Fruit fly (Drosophila melanogaster) whole organism, prepupa: Measurements from ENCODE around the gene bgm.

Experiments
- CG10631 ChIP-seq: fragments of 200-800 bp; sonication (Bioruptor generic); optimal IDR thresholded peaks from 2 replicates; lab custom pipeline; 2016; ENCODE audit warnings: missing biosample characterization, missing genetic modification characterization
- CG10669 ChIP-seq: fragments of 200-800 bp; sonication (Bioruptor generic); optimal IDR thresholded peaks from 3 replicates; lab custom pipeline; 2018; ENCODE audit warnings: missing biosample characterization, mild to moderate bottlenecking, missing genetic modification characterization, moderate library complexity
- CG11294 ChIP-seq: fragments of 200-800 bp; sonication (Bioruptor generic); IDR thresholded peaks from 2 replicates; pipeline ENCODE4 v1.3.6; 2022; ENCODE audit warnings: missing biosample characterization, missing genetic modification characterization
- CG11762 ChIP-seq: fragments of 200-800 bp; sonication (Bioruptor generic); optimal IDR thresholded peaks from 3 replicates; lab custom pipeline; 2016; ENCODE audit warnings: missing biosample characterization, missing genetic modification characterization; ENCODE audit not compliant: insufficient read depth
- CG15336 ChIP-seq: fragments of 200-800 bp; sonication (Bioruptor generic); IDR thresholded peaks from 2 replicates; pipeline ENCODE4 v1.3.6; 2022; ENCODE audit warnings: missing biosample characterization, missing genetic modification characterization
- CG3032 ChIP-seq: fragments of 200-800 bp; optimal IDR thresholded peaks from 2 replicates; lab custom pipeline; 2019; ENCODE audit warnings: missing biosample characterization, mild to moderate bottlenecking, missing genetic modification characterization, moderate library complexity
- CG34406 ChIP-seq: fragments of 200-800 bp; sonication (Bioruptor generic); optimal IDR thresholded peaks from 3 replicates; lab custom pipeline; 2016; ENCODE audit warnings: missing biosample characterization, missing genetic modification characterization
- CG4318 ChIP-seq: fragments of 200-800 bp; sonication (Bioruptor generic); optimal IDR thresholded peaks from 3 replicates; lab custom pipeline; 2017; ENCODE audit warnings: missing biosample characterization, mild to moderate bottlenecking, missing genetic modification characterization
- CG6792 ChIP-seq: fragments of 200-800 bp; sonication (Bioruptor generic); optimal IDR thresholded peaks from 3 replicates; lab custom pipeline; 2016; ENCODE audit warnings: missing biosample characterization, missing genetic modification characterization
- CG6808 ChIP-seq: fragments of 200-800 bp; sonication (Bioruptor generic); optimal IDR thresholded peaks from 3 replicates; lab custom pipeline; 2017; ENCODE audit warnings: missing biosample characterization, missing genetic modification characterization, mild to moderate bottlenecking, moderate library complexity, missing genetic modification reagents
- CG6854 ChIP-seq: fragments of 200-800 bp; sonication (Bioruptor generic); optimal IDR thresholded peaks from 2 replicates; lab custom pipeline; 2017; ENCODE audit warnings: missing biosample characterization, mild to moderate bottlenecking, missing genetic modification characterization
- CG7368 ChIP-seq: fragments of 200-800 bp; sonication (Bioruptor generic); optimal IDR thresholded peaks from 3 replicates; lab custom pipeline; 2016; ENCODE audit warnings: missing biosample characterization, missing genetic modification characterization
- CG8119 ChIP-seq: fragments of 200-800 bp; sonication (Bioruptor generic); IDR thresholded peaks from 3 replicates; pipeline ENCODE4 v1.3.6; 2022; ENCODE audit warnings: missing biosample characterization, missing genetic modification characterization
- CG8319 ChIP-seq: fragments of 200-800 bp; sonication (Bioruptor generic); optimal IDR thresholded peaks from 3 replicates; lab custom pipeline; 2016; ENCODE audit warnings: missing biosample characterization, missing genetic modification characterization
- CG9139 ChIP-seq: fragments of 200-800 bp; sonication (Bioruptor generic); optimal IDR thresholded peaks from 3 replicates; lab custom pipeline; 2017; ENCODE audit warnings: missing biosample characterization, mild to moderate bottlenecking, missing genetic modification characterization
- Eip75B ChIP-seq: fragments of 200-800 bp; sonication (Bioruptor generic); optimal IDR thresholded peaks from 3 replicates; lab custom pipeline; 2016; ENCODE audit warnings: missing biosample characterization, missing genetic modification characterization
- Ets21C ChIP-seq: fragments of 200-800 bp; sonication (Bioruptor generic); optimal IDR thresholded peaks from 3 replicates; lab custom pipeline; 2016; ENCODE audit warnings: missing biosample characterization, missing genetic modification characterization
- Ets96B ChIP-seq: fragments of 200-800 bp; optimal IDR thresholded peaks from 2 replicates; lab custom pipeline; 2019; ENCODE audit warnings: missing biosample characterization, mild to moderate bottlenecking, missing genetic modification characterization, moderate library complexity
- Gug ChIP-seq: fragments of 200-800 bp; sonication (Bioruptor generic); IDR thresholded peaks from 2 replicates; pipeline ENCODE4 v1.3.6; 2022; ENCODE audit warnings: missing biosample characterization, missing genetic modification characterization
- Hr38 ChIP-seq: sonication (Bioruptor generic); optimal IDR thresholded peaks from 2 replicates; lab custom pipeline; 2016; ENCODE audit warnings: missing biosample characterization, missing genetic modification characterization
- Hr39 ChIP-seq: fragments of 200-800 bp; sonication (Bioruptor generic); optimal IDR thresholded peaks from 2 replicates; lab custom pipeline; 2016; ENCODE audit warnings: missing biosample characterization, missing genetic modification characterization
- Hr4 ChIP-seq: fragments of 200-800 bp; sonication (Bioruptor generic); optimal IDR thresholded peaks from 3 replicates; lab custom pipeline; 2016; ENCODE audit warnings: missing biosample characterization, missing genetic modification characterization
- Lpt ChIP-seq: fragments of 200-800 bp; sonication (Bioruptor generic); optimal IDR thresholded peaks from 3 replicates; lab custom pipeline; 2016; ENCODE audit warnings: missing biosample characterization, missing genetic modification characterization
- Met ChIP-seq: fragments of 200-800 bp; sonication (Bioruptor generic); optimal IDR thresholded peaks from 3 replicates; lab custom pipeline; 2016; ENCODE audit warnings: missing biosample characterization, missing genetic modification characterization
- OdsH ChIP-seq: fragments of 200-800 bp; sonication (Bioruptor generic); optimal IDR thresholded peaks from 3 replicates; lab custom pipeline; 2016; ENCODE audit warnings: missing biosample characterization, missing genetic modification characterization
- Smox ChIP-seq: fragments of 200-800 bp; sonication (Bioruptor generic); optimal IDR thresholded peaks from 3 replicates; lab custom pipeline; 2016; ENCODE audit warnings: missing biosample characterization, missing genetic modification characterization
- Sox102F ChIP-seq: fragments of 200-800 bp; sonication (Bioruptor generic); optimal IDR thresholded peaks from 2 replicates; lab custom pipeline; 2016; ENCODE audit warnings: missing biosample characterization, mild to moderate bottlenecking, missing genetic modification characterization
- Sox14 ChIP-seq: fragments of 200-800 bp; sonication (Bioruptor generic); optimal IDR thresholded peaks from 3 replicates; lab custom pipeline; 2016; ENCODE audit warnings: missing biosample characterization, missing genetic modification characterization
- Sox15 ChIP-seq: fragments of 200-800 bp; sonication (Bioruptor generic); optimal IDR thresholded peaks from 3 replicates; lab custom pipeline; 2016; ENCODE audit warnings: missing biosample characterization, missing genetic modification characterization
- achi ChIP-seq: fragments of 200-800 bp; sonication (Bioruptor generic); optimal IDR thresholded peaks from 3 replicates; lab custom pipeline; 2016; ENCODE audit warnings: missing biosample characterization, missing genetic modification characterization
- acj6 ChIP-seq: fragments of 200-800 bp; sonication (Bioruptor generic); optimal IDR thresholded peaks from 3 replicates; lab custom pipeline; 2016; ENCODE audit warnings: missing biosample characterization, missing genetic modification characterization
- dac ChIP-seq: fragments of 200-800 bp; sonication (Bioruptor generic); optimal IDR thresholded peaks from 2 replicates; lab custom pipeline; 2017; ENCODE audit warnings: missing biosample characterization, mild to moderate bottlenecking, missing genetic modification characterization
- dsx ChIP-seq: fragments of 200-800 bp; optimal IDR thresholded peaks from 3 replicates; lab custom pipeline; 2019; ENCODE audit warnings: missing biosample characterization, mild to moderate bottlenecking, missing genetic modification characterization, moderate library complexity; ENCODE audit not compliant: poor library complexity, severe bottlenecking
- eg ChIP-seq: fragments of 200-800 bp; sonication (Bioruptor generic); IDR thresholded peaks from 3 replicates; pipeline ENCODE4 v1.3.6; 2022; ENCODE audit warnings: missing biosample characterization, missing genetic modification characterization
- esn ChIP-seq: fragments of 200-800 bp; sonication (Bioruptor generic); optimal IDR thresholded peaks from 2 replicates; lab custom pipeline; 2016; ENCODE audit warnings: missing biosample characterization, mild to moderate bottlenecking, missing genetic modification characterization, moderate library complexity
- fd59A ChIP-seq: fragments of 200-800 bp; sonication (Bioruptor generic); optimal IDR thresholded peaks from 2 replicates; lab custom pipeline; 2017; ENCODE audit warnings: missing biosample characterization, mild to moderate bottlenecking, missing genetic modification characterization, missing genetic modification reagents
- fd85E ChIP-seq: fragments of 200-800 bp; sonication (Bioruptor generic); optimal IDR thresholded peaks from 3 replicates; lab custom pipeline; 2016; ENCODE audit warnings: missing biosample characterization, missing genetic modification characterization
- net ChIP-seq: fragments of 200-800 bp; sonication (Bioruptor generic); optimal IDR thresholded peaks from 3 replicates; lab custom pipeline; 2016; ENCODE audit warnings: missing biosample characterization, missing genetic modification characterization
- salr ChIP-seq, 2 experiments: fragments of 200-800 bp; sonication (Bioruptor generic); optimal IDR thresholded peaks; 3 replicates each; lab custom pipeline; 2016 to 2018; ENCODE audit warnings: missing biosample characterization in 2 of 2, missing genetic modification characterization in 2 of 2, mild to moderate bottlenecking in 1 of 2
- spab ChIP-seq: fragments of 200-800 bp; sonication (Bioruptor generic); optimal IDR thresholded peaks from 2 replicates; lab custom pipeline; 2017; ENCODE audit warnings: missing biosample characterization, mild to moderate bottlenecking, missing genetic modification characterization, missing genetic modification reagents
- ss ChIP-seq, 2 experiments: fragments of 200-800 bp; sonication (Bioruptor generic); optimal IDR thresholded peaks; 2 replicates in 1 of 2; 3 replicates in 1 of 2; lab custom pipeline; 2017 to 2018; ENCODE audit warnings: mild to moderate bottlenecking in 2 of 2, missing biosample characterization in 2 of 2, missing genetic modification characterization in 2 of 2, moderate library complexity in 1 of 2
- svp ChIP-seq: fragments of 200-800 bp; sonication (Bioruptor generic); peaks from one replicate; lab custom pipeline; 2016; ENCODE audit warnings: missing biosample characterization, missing genetic modification characterization
- topi ChIP-seq: fragments of 200-800 bp; sonication (Bioruptor generic); optimal IDR thresholded peaks from 3 replicates; lab custom pipeline; 2016; ENCODE audit warnings: missing biosample characterization, missing genetic modification characterization
- vri ChIP-seq: fragments of 200-800 bp; sonication (Bioruptor generic); optimal IDR thresholded peaks from 3 replicates; lab custom pipeline; 2016; ENCODE audit warnings: missing biosample characterization, mild to moderate bottlenecking, missing genetic modification characterization

The bgm gene

dm6 chr2L:14022130-14022735, 9.4 kb downstream of the bgm start (continued):
- peak; percentile 74 for TF ChIP-seq CG34406 (GFP tag; lab: Kevin White, UChicago)
- no peak for TF ChIP-seq Sox15 (GFP tag; lab: Kevin White, UChicago)
- peak; percentile 56 for TF ChIP-seq Eip75B (GFP tag; lab: Kevin White, UChicago)
- TF ChIP-seq acj6 (GFP tag; lab: Kevin White, UChicago), result peak; percentile 74
- TF ChIP-seq vri (GFP tag; lab: Kevin White, UChicago), result peak; percentile 68
- TF ChIP-seq CG6854 (GFP tag; lab: Kevin White, UChicago), result peak; percentile 34
- TF ChIP-seq CG11762 (GFP tag; lab: Kevin White, UChicago), result peak; percentile 69
- TF ChIP-seq Hr38, result no peak
- peak; percentile 63 for TF ChIP-seq fd59A (GFP tag; lab: Kevin White, UChicago)
- peak; percentile 82 for TF ChIP-seq OdsH (GFP tag; lab: Kevin White, UChicago)
- TF ChIP-seq svp (GFP tag; lab: Kevin White, UChicago), result peak; percentile 81
- TF ChIP-seq ss (GFP tag; optimal IDR thresholded peaks at IDR 0.05; lab: Kevin White, UChicago), result peak; percentile 60 to 78
- peak; percentile 90 for TF ChIP-seq achi
- peak; percentile 45 for TF ChIP-seq CG6792 (GFP tag; lab: Kevin White, UChicago)
- TF ChIP-seq net (GFP tag; lab: Kevin White, UChicago), result peak; percentile 73
- peak; percentile 92 for TF ChIP-seq Ets96B (tag; lab: Kevin White, UChicago)
- peak; percentile 31 for TF ChIP-seq topi (GFP tag; lab: Kevin White, UChicago)
- TF ChIP-seq dsx (GFP tag; lab: Kevin White, UChicago), result peak; percentile 90
- peak; percentile 60 for TF ChIP-seq Sox102F
- TF ChIP-seq Sox14 (GFP tag; lab: Kevin White, UChicago), result peak; percentile 62
- peak; percentile 60 for TF ChIP-seq Hr4 (GFP tag; lab: Kevin White, UChicago)
- TF ChIP-seq CG15336 (GFP tag; lab: Robert Waterston, UW), result peak; percentile 98
- peak; percentile 93 for TF ChIP-seq CG11294 (GFP tag; lab: Robert Waterston, UW)
- TF ChIP-seq Met (GFP tag; lab: Kevin White, UChicago), result peak; percentile 61
- peak; percentile 96 for TF ChIP-seq eg (GFP tag; lab: Robert Waterston, UW)
- TF ChIP-seq dac, result peak; percentile 33
- TF ChIP-seq fd85E (GFP tag; lab: Kevin White, UChicago), result no peak

- TF ChIP-seq Met (GFP tag; lab: Kevin White, UChicago) (peak; percentile 2), Lpt (GFP tag; lab: Kevin White, UChicago) (no peak), Sox15 (GFP tag; lab: Kevin White, UChicago) (no peak), CG7368 (GFP tag; lab: Kevin White, UChicago) (no peak), OdsH (GFP tag; lab: Kevin White, UChicago) (peak; percentile 35), net (GFP tag; lab: Kevin White, UChicago) (no peak), CG9139 (no peak), CG34406 (GFP tag; lab: Kevin White, UChicago) (no peak), CG10669 (GFP tag; lab: Kevin White, UChicago) (no peak), CG6808 (GFP tag; lab: Kevin White, UChicago) (no peak), CG8319 (GFP tag; lab: Kevin White, UChicago) (no peak), CG10631 (peak; percentile 15), Ets96B (tag; lab: Kevin White, UChicago) (peak; percentile 47), salr (GFP tag; optimal IDR thresholded peaks at IDR 0.05; lab: Kevin White, UChicago) (peak in 1 of 2 experiments; percentile 21), CG8119 (GFP tag; lab: Robert Waterston, UW) (peak; percentile 64; the same call in 2 of the 3 replicates), Hr4 (GFP tag; lab: Kevin White, UChicago) (peak; percentile 57), Hr39 (GFP tag; lab: Kevin White, UChicago) (no peak), Gug (peak; percentile 34), eg (GFP tag; lab: Robert Waterston, UW) (peak; percentile 3; the same call in 2 of the 3 replicates), spab (GFP tag; lab: Kevin White, UChicago) (no peak), achi (peak; percentile 17), acj6 (GFP tag; lab: Kevin White, UChicago) (peak; percentile 17), dac (no peak), Smox (no peak), Ets21C (no peak), dsx (GFP tag; lab: Kevin White, UChicago) (no peak), topi (GFP tag; lab: Kevin White, UChicago) (no peak), CG4318 (GFP tag; lab: Kevin White, UChicago) (peak; percentile 60), CG15336 (GFP tag; lab: Robert Waterston, UW) (peak; percentile 62), esn (no peak), fd85E (GFP tag; lab: Kevin White, UChicago) (no peak), CG3032 (tag; lab: Kevin White, UChicago) (peak; percentile 47)
Observed at dm6 chr2L:14023136-14024050, 10.6 kb downstream of the bgm start.
